Worm (Caenorhabditis elegans): ENCODE data around the gene cdh-1.

cdh-1 gene

DNA sequence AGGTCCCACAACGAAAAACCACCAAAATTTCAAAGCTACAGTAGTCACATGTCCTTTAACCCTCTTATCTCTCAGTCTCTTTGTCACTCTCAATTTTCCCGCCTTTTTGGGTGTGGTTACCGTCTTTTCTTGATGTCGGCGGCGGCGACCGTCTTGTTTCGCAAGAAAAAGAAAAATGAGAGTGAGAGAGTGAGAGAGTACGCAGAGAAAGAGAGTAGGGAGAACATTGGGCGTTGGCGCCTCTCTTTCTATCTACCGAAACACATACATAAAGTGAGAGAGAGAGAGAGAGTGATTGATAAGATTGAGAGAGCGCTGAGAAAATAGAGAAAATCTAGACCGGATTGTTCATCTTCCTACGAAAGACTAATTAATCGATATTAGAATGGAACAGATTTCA lies 34.8 kb upstream of the cdh-1 start (continued):
- TF ChIP-seq nhr-77 (tag; optimal IDR thresholded peaks at IDR 0.05) (peak; percentile 71), pqm-1 (tag; optimal IDR thresholded peaks at IDR 0.05) (no peak), lin-14 (GFP tag; optimal IDR thresholded peaks at IDR 0.05) (peak; percentile 95), lin-35 (GFP tag; optimal IDR thresholded peaks at IDR 0.05) (peak; percentile 39 to 79), rnt-1 (tag; optimal IDR thresholded peaks at IDR 0.05) (peak; percentile 50), nhr-20 (tag; optimal IDR thresholded peaks at IDR 0.05) (peak; percentile 90), zag-1 (tag; optimal IDR thresholded peaks at IDR 0.05) (no peak), mep-1 (tag; optimal IDR thresholded peaks at IDR 0.05) (peak; percentile 80), vab-15 (tag; optimal IDR thresholded peaks at IDR 0.05) (no peak), pag-3 (tag; optimal IDR thresholded peaks at IDR 0.05; ENCODE audit: borderline replicate concordance, insufficient read depth) (no peak), ces-1 (GFP tag; optimal IDR thresholded peaks at IDR 0.05) (no peak), ceh-63 (GFP tag; optimal IDR thresholded peaks at IDR 0.05) (no peak), efl-1 (optimal IDR thresholded peaks at IDR 0.05) (peak; percentile 55 to 70), efl-1 (GFP tag; optimal IDR thresholded peaks at IDR 0.05 in 1 of 2) (peak; percentile 23 to 64), ztf-4 (tag; optimal IDR thresholded peaks at IDR 0.05) (no peak), egl-13 (tag; optimal IDR thresholded peaks at IDR 0.05) (no peak), unc-130 (tag; optimal IDR thresholded peaks at IDR 0.05) (no peak), zip-4 (GFP tag; optimal IDR thresholded peaks at IDR 0.05) (no peak), hpl-2 (GFP tag; optimal IDR thresholded peaks at IDR 0.05) (peak; percentile 62), alr-1 (tag; optimal IDR thresholded peaks at IDR 0.05; ENCODE audit: borderline replicate concordance) (no peak), egl-27 (tag; optimal IDR thresholded peaks at IDR 0.05) (no peak), dsc-1 (tag; optimal IDR thresholded peaks at IDR 0.05) (no peak), lsy-2 (tag; optimal IDR thresholded peaks at IDR 0.05) (peak; percentile 62 to 79), efl-3 (GFP tag; optimal IDR thresholded peaks at IDR 0.05) (peak; percentile 63), pax-3 (tag; optimal IDR thresholded peaks at IDR 0.05) (no peak), fkh-10 (GFP tag; optimal IDR thresholded peaks at IDR 0.05) (no peak), snu-23 (GFP tag; optimal IDR thresholded peaks at IDR 0.05) (peak; percentile 84), nhr-47 (tag; optimal IDR thresholded peaks at IDR 0.05) (peak; percentile 63), elt-2 (tag; optimal IDR thresholded peaks at IDR 0.05) (peak; percentile 84), isw-1 (GFP tag; IDR thresholded peaks at IDR 0.05) (no peak), fkh-4 (tag; optimal IDR thresholded peaks at IDR 0.05; ENCODE audit: borderline replicate concordance) (no peak), lir-3 (tag; optimal IDR thresholded peaks at IDR 0.05; ENCODE audit: poor library complexity) (no peak), hlh-17 (GFP tag; optimal IDR thresholded peaks at IDR 0.05; ENCODE audit: borderline replicate concordance) (no peak), irx-1 (tag; optimal IDR thresholded peaks at IDR 0.05) (peak; percentile 58), dpl-1 (GFP tag; optimal IDR thresholded peaks at IDR 0.05) (peak; percentile 67 to 76 (median 73)), ceh-8 (GFP tag; optimal IDR thresholded peaks at IDR 0.05) (no peak), sox-4 (tag; optimal IDR thresholded peaks at IDR 0.05) (no peak), unc-86 (tag; optimal IDR thresholded peaks at IDR 0.05) (no peak), ets-5 (GFP tag; IDR thresholded peaks at IDR 0.05) (no peak), sup-37 (GFP tag; optimal IDR thresholded peaks at IDR 0.05) (no peak), nhr-84 (tag; optimal IDR thresholded peaks at IDR 0.05) (no peak), ztf-11 (tag; optimal IDR thresholded peaks at IDR 0.05) (no peak), lin-15B (tag; optimal IDR thresholded peaks at IDR 0.05) (no peak), nhr-237 (tag; optimal IDR thresholded peaks at IDR 0.05) (no peak), nhr-90 (tag; optimal IDR thresholded peaks at IDR 0.05; ENCODE audit: poor library complexity) (peak; percentile 86), fos-1 (tag; optimal IDR thresholded peaks at IDR 0.05) (peak; percentile 45), swsn-7 (tag; optimal IDR thresholded peaks at IDR 0.05) (peak; percentile 48), tbx-2 (tag; optimal IDR thresholded peaks at IDR 0.05) (peak; percentile 72), ama-1 (optimal IDR thresholded peaks at IDR 0.05) (no peak), ceh-88 (GFP tag; IDR thresholded peaks at IDR 0.05) (no peak), xbp-1 (tag; optimal IDR thresholded peaks at IDR 0.05) (no peak), nhr-28 (tag; optimal IDR thresholded peaks at IDR 0.05) (no peak), mef-2 (tag; optimal IDR thresholded peaks at IDR 0.05) (no peak)
